Worm (Caenorhabditis elegans): Measurements from ENCODE around the gene swt-4.

The swt-4 gene

DNA sequence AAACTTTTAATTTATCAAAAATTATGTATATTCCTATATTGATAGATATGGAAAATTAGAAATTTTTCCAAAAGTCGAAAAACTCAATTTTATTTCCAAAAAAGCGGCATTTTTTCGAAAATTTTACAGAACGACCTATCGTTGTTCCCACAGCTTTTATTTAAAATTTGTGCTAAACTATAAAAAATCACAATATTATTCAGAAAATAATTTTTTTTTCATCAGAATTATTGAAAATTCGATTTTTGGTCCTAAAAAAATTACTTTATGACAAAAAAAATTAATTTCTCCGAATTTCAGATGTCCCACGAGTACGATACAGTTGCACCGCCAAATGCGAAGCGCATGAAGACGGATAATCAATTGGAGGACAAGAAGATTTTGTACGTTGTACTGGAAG lies 20.3 kb upstream of the swt-4 start, which contains the start of gene emg-1:
Gene emg-1, plus strand, starts transcription at position 301 of the 400 bp plus-strand sequence.
- no peak for TF ChIP-seq lsy-2 (tag; optimal IDR thresholded peaks at IDR 0.05)
- no peak for TF ChIP-seq unc-39 (tag; optimal IDR thresholded peaks at IDR 0.05)

DNA sequence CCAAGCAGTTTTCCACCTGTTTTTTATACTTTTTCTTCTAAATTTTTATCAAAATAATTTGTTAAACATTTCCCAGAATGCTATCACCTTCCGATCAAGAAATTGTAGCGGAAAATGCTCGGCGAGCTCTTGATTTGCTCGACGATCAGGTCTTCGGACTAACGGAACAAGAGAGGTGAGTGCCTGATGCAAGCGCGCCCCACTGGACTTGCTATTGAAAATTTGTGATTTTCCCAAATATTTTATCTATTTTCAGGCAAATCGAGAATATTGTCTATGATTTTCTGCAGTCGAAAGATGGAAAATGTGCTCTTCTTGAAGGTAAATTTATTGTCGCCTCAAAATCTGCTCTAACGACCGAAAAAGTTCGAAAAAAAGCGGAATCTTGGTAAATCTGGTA lies 17.2 kb upstream of the swt-4 start, which contains the start of gene orc-4:
Gene orc-4, plus strand, starts transcription at position 77 of the 400 bp plus-strand sequence.
- peak in 1 of 2 experiments; percentile 45 for TF ChIP-seq lsy-2 (tag; optimal IDR thresholded peaks at IDR 0.05)
- TF ChIP-seq crh-2 (tag; optimal IDR thresholded peaks at IDR 0.05) = no peak
- no peak for TF ChIP-seq mab-5 (tag; optimal IDR thresholded peaks at IDR 0.05)
- peak; percentile 19 for TF ChIP-seq C34F6.9 (tag; optimal IDR thresholded peaks at IDR 0.05)
- no peak for TF ChIP-seq ZK546.5 (tag; optimal IDR thresholded peaks at IDR 0.05)
- no peak for TF ChIP-seq nhr-23 (tag; optimal IDR thresholded peaks at IDR 0.05)
- TF ChIP-seq nhr-6 (tag; optimal IDR thresholded peaks at IDR 0.05) = no peak
- TF ChIP-seq aly-2 (tag; optimal IDR thresholded peaks at IDR 0.05) = no peak
- no peak for TF ChIP-seq R02D3.7 (tag; optimal IDR thresholded peaks at IDR 0.05)
- no peak for TF ChIP-seq elt-1 (tag; optimal IDR thresholded peaks at IDR 0.05)
- TF ChIP-seq ztf-1 (GFP tag; conservative IDR thresholded peaks at IDR 0.05) = no peak
- TF ChIP-seq egl-27 (tag; optimal IDR thresholded peaks at IDR 0.05) = no peak

DNA sequence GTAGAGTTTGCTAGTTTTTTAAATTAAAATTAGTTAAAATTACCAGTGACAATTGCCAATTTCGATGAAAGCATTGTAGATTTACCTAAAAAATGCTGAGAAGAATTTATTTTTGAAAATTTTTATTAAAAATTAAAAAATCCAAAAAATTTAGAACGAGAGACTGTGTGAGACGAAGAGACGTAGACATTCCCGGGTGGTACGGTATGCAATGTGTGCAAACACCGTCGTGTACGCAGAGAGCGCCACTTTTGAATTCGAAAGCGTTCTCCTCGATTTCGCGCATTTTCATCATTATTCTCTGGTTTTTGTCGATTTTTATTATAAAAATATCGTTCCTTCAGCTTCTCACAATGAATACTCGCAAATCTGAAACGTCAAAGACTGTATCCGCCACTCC lies 13.8 kb upstream of the swt-4 start, which contains the start of the genes dhs-11 and orc-1:
Gene dhs-11, minus strand, starts transcription at position 85 of the 400 bp plus-strand sequence.
Gene orc-1, plus strand, starts transcription at position 349 of the 400 bp plus-strand sequence.
- TF ChIP-seq ZK546.5 (tag; optimal IDR thresholded peaks at IDR 0.05) (no peak), alr-1 (tag; optimal IDR thresholded peaks at IDR 0.05) (no peak), gmeb-1 (tag; optimal IDR thresholded peaks at IDR 0.05) (peak; percentile 87), unc-55 (GFP tag; optimal IDR thresholded peaks at IDR 0.05) (peak; percentile 82), sma-9 (GFP tag; optimal IDR thresholded peaks at IDR 0.05) (no peak), sma-9 (tag; optimal IDR thresholded peaks at IDR 0.05) (no peak), fos-1 (tag; optimal IDR thresholded peaks at IDR 0.05) (peak; percentile 13), nhr-25 (tag; optimal IDR thresholded peaks at IDR 0.05) (peak; percentile 50), lin-13 (GFP tag; optimal IDR thresholded peaks at IDR 0.05) (peak; percentile 37), F13H6.1 (tag; optimal IDR thresholded peaks at IDR 0.05) (no peak), R02D3.7 (tag; optimal IDR thresholded peaks at IDR 0.05) (no peak), nhr-77 (tag; optimal IDR thresholded peaks at IDR 0.05) (no peak), egl-27 (tag; optimal IDR thresholded peaks at IDR 0.05) (no peak), nhr-129 (tag; optimal IDR thresholded peaks at IDR 0.05) (peak; percentile 51), crh-2 (tag; optimal IDR thresholded peaks at IDR 0.05) (peak; percentile 25), lsy-2 (tag; optimal IDR thresholded peaks at IDR 0.05) (peak; percentile 91 to 99), ceh-16 (tag; optimal IDR thresholded peaks at IDR 0.05) (no peak), nhr-23 (tag; optimal IDR thresholded peaks at IDR 0.05) (no peak), aly-2 (tag; optimal IDR thresholded peaks at IDR 0.05) (no peak), lin-11 (tag; optimal IDR thresholded peaks at IDR 0.05) (peak; percentile 52), ceh-82 (tag; optimal IDR thresholded peaks at IDR 0.05) (no peak), Y55F3AM.14 (GFP tag; optimal IDR thresholded peaks at IDR 0.05) (no peak), elt-1 (tag; optimal IDR thresholded peaks at IDR 0.05) (no peak), sma-3 (GFP tag; optimal IDR thresholded peaks at IDR 0.05) (peak; percentile 15), nhr-6 (tag; optimal IDR thresholded peaks at IDR 0.05) (no peak), nhr-21 (tag; optimal IDR thresholded peaks at IDR 0.05) (peak; percentile 10), ztf-4 (tag; optimal IDR thresholded peaks at IDR 0.05) (no peak), mdl-1 (tag; optimal IDR thresholded peaks at IDR 0.05) (no peak), nhr-10 (tag; optimal IDR thresholded peaks at IDR 0.05) (no peak), ztf-1 (GFP tag; conservative IDR thresholded peaks at IDR 0.05) (no peak), nhr-237 (tag; optimal IDR thresholded peaks at IDR 0.05) (no peak), C34F6.9 (tag; optimal IDR thresholded peaks at IDR 0.05) (peak; percentile 77), elt-3 (tag; optimal IDR thresholded peaks at IDR 0.05) (no peak), unc-39 (tag; optimal IDR thresholded peaks at IDR 0.05) (no peak)

DNA sequence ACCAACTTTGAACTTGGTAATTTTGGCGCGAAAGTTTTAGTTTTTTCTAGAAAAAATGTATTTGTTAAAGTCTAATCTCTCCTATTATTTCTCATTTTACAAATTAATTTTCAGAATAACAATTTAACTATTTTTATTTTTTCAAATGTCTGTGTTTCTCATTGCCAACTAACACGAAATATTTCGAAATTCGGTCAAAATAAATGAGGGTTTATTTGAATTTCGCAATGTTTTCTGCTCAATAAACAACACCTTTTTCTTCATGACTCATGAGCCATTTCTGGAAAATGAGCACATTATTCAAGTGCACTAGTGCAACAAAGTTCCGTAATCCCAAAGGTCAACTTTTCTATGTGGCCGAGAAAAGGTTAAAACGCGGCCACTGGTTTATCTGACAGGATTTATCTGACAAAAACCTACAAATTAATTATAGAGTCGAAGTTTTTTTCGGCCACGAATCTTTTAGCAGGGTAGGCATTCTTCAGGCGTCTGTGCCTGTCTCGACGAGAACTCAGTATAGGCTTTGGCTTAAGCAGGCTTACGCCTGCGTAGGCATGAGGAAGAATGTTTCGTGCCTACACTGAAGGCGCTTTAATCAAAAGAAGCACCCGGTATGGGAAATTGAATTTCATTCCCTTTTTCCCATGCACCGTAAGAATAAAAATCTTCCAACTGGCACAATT lies 9.5 kb upstream of the swt-4 start, which contains the start of gene Y39A1A.27:
Gene Y39A1A.27, plus strand, starts transcription at position 633 of the 683 bp plus-strand sequence.
- TF ChIP-seq nhr-10 (tag; optimal IDR thresholded peaks at IDR 0.05) (no peak), unc-55 (GFP tag; optimal IDR thresholded peaks at IDR 0.05) (peak; percentile 60)
